Worm (Caenorhabditis elegans) whole organism, young adult: Measurements from ENCODE around the gene R02F11.1.

Source experiments
- F10E7.11 ChIP-seq: sonication (generic microtip); optimal IDR thresholded peaks from 2 replicates; lab custom pipeline; 2017; ENCODE audit warnings: mild to moderate bottlenecking, missing genetic modification characterization, moderate library complexity, missing compliant biosample characterization
- F52B5.7 ChIP-seq: sonication (generic microtip); optimal IDR thresholded peaks from 2 replicates; lab custom pipeline; 2016; ENCODE audit warnings: mild to moderate bottlenecking, missing genetic modification characterization, missing compliant biosample characterization
- ama-1 ChIP-seq, 3 experiments: fragments of 150-350 bp in 1 of 3; sonication (generic microtip) in 2 of 3; optimal IDR thresholded peaks; 2 replicates each; lab custom pipeline; 2014 to 2018; ENCODE audit warnings: missing biosample characterization in 2 of 3, missing genetic modification characterization in 2 of 3, missing genetic modification reagents in 2 of 3
- egrh-3 ChIP-seq: fragments of 200-800 bp; sonication (Bioruptor generic); IDR thresholded peaks from 2 replicates; pipeline ENCODE4 v1.3.6; 2022; ENCODE audit warnings: missing genetic modification reagents, missing genetic modification characterization, missing compliant biosample characterization
- him-1 ChIP-seq: sonication (generic microtip); optimal IDR thresholded peaks from 2 replicates; lab custom pipeline; 2016; ENCODE audit warnings: missing genotype, missing genetic modification reagents, missing genetic modification characterization, missing compliant biosample characterization
- hlh-12 ChIP-seq: sonication (generic microtip); optimal IDR thresholded peaks from 2 replicates; lab custom pipeline; 2016; ENCODE audit warnings: missing genetic modification characterization, missing compliant biosample characterization
- snpc-4 ChIP-seq, 5 experiments: fragments of 150-350 bp in 1 of 5; sonication (generic microtip) in 4 of 5; optimal IDR thresholded peaks; 2 replicates each; lab custom pipeline; 2014 to 2018; ENCODE audit warnings: missing genetic modification characterization in 5 of 5, missing biosample characterization in 3 of 5, antibody characterized with exemption in 2 of 5, mild to moderate bottlenecking in 2 of 5, missing compliant biosample characterization in 2 of 5, missing genotype in 2 of 5, moderate library complexity in 2 of 5, missing genetic modification reagents in 1 of 5
- somi-1 ChIP-seq: fragments of 200-800 bp; sonication (Bioruptor generic); optimal IDR thresholded peaks from 2 replicates; lab custom pipeline; 2018; ENCODE audit warnings: mild to moderate bottlenecking, missing genetic modification characterization, missing compliant biosample characterization
- unc-130 ChIP-seq: sonication (generic microtip); optimal IDR thresholded peaks from 2 replicates; lab custom pipeline; 2016; ENCODE audit warnings: missing genetic modification reagents, missing genetic modification characterization, missing compliant biosample characterization

DNA sequence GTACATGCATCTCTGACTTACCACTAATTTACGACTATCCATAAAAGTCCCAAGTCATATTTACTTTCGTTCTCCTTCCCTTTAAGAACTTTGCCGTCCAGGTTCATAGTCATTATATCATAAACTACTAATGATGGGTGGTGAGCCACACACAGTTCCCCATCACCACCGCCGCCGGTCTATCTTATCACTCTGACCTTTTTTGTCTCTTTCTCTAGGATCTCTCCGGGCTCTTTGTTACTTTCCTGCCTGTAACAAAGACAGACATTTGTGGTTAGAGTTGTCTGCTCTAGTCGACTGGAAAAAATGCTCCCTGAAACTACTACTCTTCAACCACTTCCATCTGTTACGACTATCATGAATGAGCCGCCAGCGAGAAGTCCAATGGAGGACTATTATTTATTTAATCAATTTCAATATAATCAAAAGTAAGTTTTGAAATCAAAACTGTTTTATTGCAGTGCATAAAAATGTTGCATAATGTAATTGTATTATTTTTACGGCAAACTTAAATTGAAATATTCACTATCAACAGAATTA, 30.4 kb upstream of the R02F11.1 start, which contains the start of gene elt-7:
- TF ChIP-seq unc-130, result no peak
- TF ChIP-seq him-1 (tag; lab: Kevin White, UChicago), result no peak
- no peak for TF ChIP-seq ama-1 (optimal IDR thresholded peaks at IDR 0.05; lab: Kevin White, UChicago)
- no peak for TF ChIP-seq ama-1 (GFP tag; optimal IDR thresholded peaks at IDR 0.05; lab: Kevin White, UChicago)
- TF ChIP-seq snpc-4 (GFP tag; optimal IDR thresholded peaks at IDR 0.05; lab: Kevin White, UChicago), result no peak
- no peak for TF ChIP-seq snpc-4 (tag; optimal IDR thresholded peaks at IDR 0.05; lab: Kevin White, UChicago)
- no peak for TF ChIP-seq egrh-3 (GFP tag; lab: Robert Waterston, UW)
- no peak for TF ChIP-seq F10E7.11 (tag; lab: Kevin White, UChicago)
- TF ChIP-seq F52B5.7 (tag; lab: Kevin White, UChicago), result no peak
- TF ChIP-seq somi-1 (GFP tag; lab: Kevin White, UChicago), result no peak
- TF ChIP-seq hlh-12, result no peak
